Fruit fly (Drosophila melanogaster) whole organism, embryonic: Measurements from ENCODE around the gene SecCl.

Experiments used
- CG11093 ChIP-seq: fragments of 200-800 bp; sonication (Bioruptor generic); IDR thresholded peaks from 3 replicates; pipeline ENCODE4 v1.3.6; 2022; ENCODE audit warnings: missing biosample characterization, missing genetic modification characterization
- CG12391 ChIP-seq: fragments of 200-800 bp; sonication (Bioruptor generic); optimal IDR thresholded peaks from 3 replicates; lab custom pipeline; 2018; ENCODE audit warnings: missing biosample characterization, mild to moderate bottlenecking, missing genetic modification characterization, moderate library complexity
- CG13424 ChIP-seq: fragments of 200-800 bp; sonication (Bioruptor generic); optimal IDR thresholded peaks from 2 replicates; lab custom pipeline; 2019; ENCODE audit warnings: missing biosample characterization, mild to moderate bottlenecking, missing genetic modification characterization, moderate library complexity
- CG15479 ChIP-seq: fragments of 200-800 bp; sonication (Bioruptor generic); optimal IDR thresholded peaks from 3 replicates; lab custom pipeline; 2019; ENCODE audit warnings: missing biosample characterization, mild to moderate bottlenecking, missing genetic modification characterization, moderate library complexity
- CG18764 ChIP-seq: fragments of 200-800 bp; sonication (Bioruptor generic); optimal IDR thresholded peaks from 3 replicates; lab custom pipeline; 2016; ENCODE audit warnings: missing biosample characterization, missing genetic modification characterization
- CG3065 ChIP-seq: fragments of 200-800 bp; sonication (Bioruptor generic); optimal IDR thresholded peaks from 2 replicates; lab custom pipeline; 2016; ENCODE audit warnings: missing biosample characterization, missing genetic modification characterization
- CG31388 ChIP-seq: fragments of 200-800 bp; sonication (Bioruptor generic); optimal IDR thresholded peaks from 2 replicates; lab custom pipeline; 2016; ENCODE audit warnings: missing biosample characterization, missing genetic modification characterization
- CG3838 ChIP-seq: fragments of 200-800 bp; sonication (Bioruptor generic); optimal IDR thresholded peaks from 3 replicates; lab custom pipeline; 2016; ENCODE audit warnings: missing biosample characterization, missing genetic modification characterization
- CG4707 ChIP-seq: fragments of 200-800 bp; sonication (Bioruptor generic); optimal IDR thresholded peaks from 2 replicates; lab custom pipeline; 2018; ENCODE audit warnings: missing biosample characterization, mild to moderate bottlenecking, missing genetic modification characterization, moderate library complexity
- CG6175 ChIP-seq: fragments of 200-800 bp; sonication (Bioruptor generic); IDR thresholded peaks from 3 replicates; pipeline ENCODE4 v1.3.6; 2022; ENCODE audit warnings: missing biosample characterization, missing genetic modification characterization
- CG6683 ChIP-seq: fragments of 200-800 bp; sonication (Bioruptor generic); optimal IDR thresholded peaks from 2 replicates; lab custom pipeline; 2017; ENCODE audit warnings: missing biosample characterization, mild to moderate bottlenecking, missing genetic modification characterization, missing genetic modification reagents
- CG6791 ChIP-seq: fragments of 200-800 bp; sonication (Bioruptor generic); IDR thresholded peaks from 3 replicates; pipeline ENCODE4 v1.3.6; 2022; ENCODE audit warnings: missing biosample characterization, missing genetic modification characterization; ENCODE audit not compliant: partially characterized antibody
- Dip3 ChIP-seq: fragments of 200-800 bp; sonication (Bioruptor generic); optimal IDR thresholded peaks from 3 replicates; lab custom pipeline; 2016; ENCODE audit warnings: missing biosample characterization, missing genetic modification characterization
- Drgx ChIP-seq: fragments of 200-800 bp; sonication (Bioruptor generic); IDR thresholded peaks from 2 replicates; pipeline ENCODE4 v1.3.6; 2022; ENCODE audit warnings: missing biosample characterization, missing genetic modification characterization
- Elba2 ChIP-seq: fragments of 200-800 bp; sonication (Bioruptor generic); optimal IDR thresholded peaks from 3 replicates; lab custom pipeline; 2016; ENCODE audit warnings: missing biosample characterization, missing genetic modification characterization
- Fer3 ChIP-seq: fragments of 200-800 bp; sonication (Bioruptor generic); optimal IDR thresholded peaks from 2 replicates; lab custom pipeline; 2018; ENCODE audit warnings: missing biosample characterization, mild to moderate bottlenecking, missing genetic modification characterization, moderate library complexity
- GATAe ChIP-seq: fragments of 200-800 bp; sonication (Bioruptor generic); conservative IDR thresholded peaks from 2 replicates; pipeline ENCODE4 v1.3.6; 2022; ENCODE audit warnings: missing biosample characterization, missing genetic modification characterization
- HHEX ChIP-seq: fragments of 200-800 bp; sonication (Bioruptor generic); optimal IDR thresholded peaks from 3 replicates; lab custom pipeline; 2017; ENCODE audit warnings: missing biosample characterization, mild to moderate bottlenecking, missing genetic modification characterization, missing genetic modification reagents
- HmgD ChIP-seq: fragments of 200-800 bp; sonication (Bioruptor generic); optimal IDR thresholded peaks from 3 replicates; lab custom pipeline; 2016; ENCODE audit warnings: missing biosample characterization, missing genetic modification characterization
- PHDP ChIP-seq: fragments of 200-800 bp; sonication (Bioruptor generic); optimal IDR thresholded peaks from 3 replicates; lab custom pipeline; 2018; ENCODE audit warnings: missing biosample characterization, mild to moderate bottlenecking, missing genetic modification characterization, moderate library complexity
- Pdp1 ChIP-seq, 2 experiments: fragments of 200-800 bp; sonication (Bioruptor generic); optimal IDR thresholded peaks; 3 replicates each; lab custom pipeline; 2016; ENCODE audit warnings: missing biosample characterization in 2 of 2, missing genetic modification characterization in 2 of 2, mild to moderate bottlenecking in 1 of 2, moderate library complexity in 1 of 2
- Poxn ChIP-seq: fragments of 200-800 bp; sonication (Bioruptor generic); IDR thresholded peaks from 2 replicates; pipeline ENCODE4 v1.3.6; 2022; ENCODE audit warnings: missing biosample characterization, missing genetic modification characterization
- Sox102F ChIP-seq: fragments of 200-800 bp; sonication (Bioruptor generic); optimal IDR thresholded peaks from 2 replicates; lab custom pipeline; 2018; ENCODE audit warnings: missing biosample characterization, mild to moderate bottlenecking, missing genetic modification characterization, moderate library complexity
- Xrp1 ChIP-seq: fragments of 200-800 bp; sonication (Bioruptor generic); IDR thresholded peaks from 2 replicates; pipeline ENCODE4 v1.3.6; 2022; ENCODE audit warnings: missing biosample characterization, missing genetic modification characterization
- bcd ChIP-seq: fragments of 200-800 bp; sonication (Bioruptor generic); optimal IDR thresholded peaks from 2 replicates; lab custom pipeline; 2017; ENCODE audit warnings: missing biosample characterization, mild to moderate bottlenecking, missing genetic modification characterization
- bsh ChIP-seq, 2 experiments: fragments of 200-800 bp; sonication (Bioruptor generic); optimal IDR thresholded peaks; 2 replicates each; lab custom pipeline; 2017 to 2018; ENCODE audit warnings: mild to moderate bottlenecking in 2 of 2, missing biosample characterization in 2 of 2, missing genetic modification characterization in 2 of 2, moderate library complexity in 1 of 2
- chinmo ChIP-seq: fragments of 200-800 bp; sonication (Bioruptor generic); IDR thresholded peaks from 4 replicates; pipeline ENCODE4 v1.3.6; 2022; ENCODE audit warnings: missing biosample characterization, missing genetic modification characterization; ENCODE audit not compliant: partially characterized antibody
- corto ChIP-seq: fragments of 200-800 bp; sonication (Bioruptor generic); optimal IDR thresholded peaks from 2 replicates; lab custom pipeline; 2016; ENCODE audit warnings: missing biosample characterization, mild to moderate bottlenecking, missing genetic modification characterization, moderate library complexity
- crc ChIP-seq: fragments of 200-800 bp; sonication (Bioruptor generic); optimal IDR thresholded peaks from 2 replicates; lab custom pipeline; 2016; ENCODE audit warnings: missing biosample characterization, missing genetic modification characterization
- disco-r ChIP-seq: fragments of 200-800 bp; sonication (Bioruptor generic); optimal IDR thresholded peaks from 2 replicates; lab custom pipeline; 2016; ENCODE audit warnings: missing biosample characterization, missing genetic modification characterization
- dpn ChIP-seq, 2 experiments: fragments of 200-800 bp; sonication (Bioruptor generic); optimal IDR thresholded peaks; 3 replicates each; lab custom pipeline; 2016; ENCODE audit warnings: missing biosample characterization in 2 of 2, missing genetic modification characterization in 2 of 2
- dysf ChIP-seq: fragments of 200-800 bp; sonication (Bioruptor generic); IDR thresholded peaks from 3 replicates; pipeline ENCODE4 v1.3.6; 2022; ENCODE audit warnings: missing biosample characterization, missing genetic modification characterization
- esg ChIP-seq: fragments of 200-800 bp; sonication (Bioruptor generic); conservative IDR thresholded peaks from 2 replicates; pipeline ENCODE4 v1.3.6; 2022; ENCODE audit warnings: missing biosample characterization, missing genetic modification characterization
- jigr1 ChIP-seq: fragments of 200-800 bp; sonication (Bioruptor generic); IDR thresholded peaks from 3 replicates; pipeline ENCODE4 v1.3.6; 2022; ENCODE audit warnings: missing biosample characterization, missing genetic modification characterization
- lbe ChIP-seq: fragments of 200-800 bp; sonication (Bioruptor generic); optimal IDR thresholded peaks from 2 replicates; lab custom pipeline; 2016; ENCODE audit warnings: missing biosample characterization, mild to moderate bottlenecking, missing genetic modification characterization
- nerfin-2 ChIP-seq: fragments of 200-800 bp; sonication (Bioruptor generic); IDR thresholded peaks from 2 replicates; pipeline ENCODE4 v1.3.6; 2022; ENCODE audit warnings: missing biosample characterization, missing genetic modification characterization; ENCODE audit not compliant: partially characterized antibody
- run ChIP-seq: fragments of 200-800 bp; sonication (Bioruptor generic); optimal IDR thresholded peaks from 3 replicates; lab custom pipeline; 2018; ENCODE audit warnings: missing biosample characterization, mild to moderate bottlenecking, missing genetic modification characterization
- scrt ChIP-seq: fragments of 200-800 bp; sonication (Bioruptor generic); optimal IDR thresholded peaks from 2 replicates; lab custom pipeline; 2018; ENCODE audit warnings: missing biosample characterization, mild to moderate bottlenecking, missing genetic modification characterization, moderate library complexity
- sens ChIP-seq: fragments of 200-800 bp; sonication (Bioruptor generic); peaks from one replicate; lab custom pipeline; 2016; ENCODE audit warnings: missing biosample characterization, missing genetic modification characterization
- sima ChIP-seq: fragments of 200-800 bp; sonication (Bioruptor generic); optimal IDR thresholded peaks from 2 replicates; lab custom pipeline; 2016; ENCODE audit warnings: missing biosample characterization, missing genetic modification characterization
- slbo ChIP-seq: fragments of 200-800 bp; sonication (Bioruptor generic); IDR thresholded peaks from 2 replicates; pipeline ENCODE4 v1.3.6; 2022; ENCODE audit warnings: missing biosample characterization, missing genetic modification characterization
- sqz ChIP-seq: fragments of 200-800 bp; sonication (Bioruptor generic); optimal IDR thresholded peaks from 3 replicates; lab custom pipeline; 2018; ENCODE audit warnings: missing biosample characterization, mild to moderate bottlenecking, missing genetic modification characterization
- tio ChIP-seq: fragments of 200-800 bp; sonication (Bioruptor generic); optimal IDR thresholded peaks from 2 replicates; lab custom pipeline; 2017; ENCODE audit warnings: missing biosample characterization, missing genetic modification characterization, inconsistent platforms
- trh ChIP-seq: fragments of 200-800 bp; sonication (Bioruptor generic); optimal IDR thresholded peaks from 2 replicates; lab custom pipeline; 2016; ENCODE audit warnings: missing biosample characterization, missing genetic modification characterization
- ttk ChIP-seq: fragments of 200-800 bp; sonication (Bioruptor generic); IDR thresholded peaks from 2 replicates; pipeline ENCODE4 v2.1.2; 2022; ENCODE audit warnings: missing biosample characterization, missing genetic modification characterization
- zfh1 ChIP-seq: fragments of 200-800 bp; sonication (Bioruptor generic); IDR thresholded peaks from 3 replicates; pipeline ENCODE4 v1.3.6; 2022; ENCODE audit warnings: missing biosample characterization, missing genetic modification characterization

The SecCl gene

DNA sequence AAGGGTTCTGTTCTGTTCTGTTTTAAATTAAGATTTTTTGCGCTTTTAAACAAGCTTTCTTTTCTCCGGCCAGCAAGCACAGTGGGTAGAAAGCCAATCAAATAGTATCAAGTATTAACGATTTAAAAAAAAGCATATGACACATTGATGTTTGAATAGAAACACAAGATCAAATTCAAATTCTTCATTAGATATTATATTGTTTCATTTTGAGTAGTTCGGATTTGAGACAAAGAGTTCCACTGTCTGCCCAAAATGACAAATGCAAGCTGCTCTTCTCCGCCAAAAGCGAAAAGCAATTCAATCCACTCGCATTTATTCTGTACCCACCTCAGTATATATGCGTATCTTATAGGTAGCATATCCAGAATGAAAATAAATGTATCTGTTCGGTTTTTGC lies 32.3 kb downstream of the SecCl start:
- no peak for TF ChIP-seq HmgD (GFP tag; lab: Kevin White, UChicago)
- TF ChIP-seq zfh1 (GFP tag; lab: Robert Waterston, UW), result 0 out of 3 replicates have a peak, but pooled peaks have one; percentile 41
- TF ChIP-seq sens (GFP tag; lab: Kevin White, UChicago), result peak; percentile 79
- TF ChIP-seq lbe (GFP tag; lab: Kevin White, UChicago), result peak; percentile 77
- peak; percentile 21; the same call in 1 of the 2 replicates for TF ChIP-seq slbo (GFP tag; lab: Robert Waterston, UW)
- TF ChIP-seq Drgx (GFP tag; lab: Robert Waterston, UW), result peak; percentile 60
- peak; percentile 3 for TF ChIP-seq Sox102F
- no peak for TF ChIP-seq GATAe
- TF ChIP-seq dysf, result no peak
- TF ChIP-seq CG15479, result no peak
- TF ChIP-seq CG6175, result no peak
- TF ChIP-seq corto (GFP tag; lab: Kevin White, UChicago), result peak; percentile 53

dm6 chr3L:17504538-17504937 lies 34.6 kb downstream of the SecCl start:
- TF ChIP-seq bcd (GFP tag; lab: Kevin White, UChicago) (no peak), bsh (GFP tag; optimal IDR thresholded peaks at IDR 0.05; lab: Kevin White, UChicago) (peak in 1 of 2 experiments; percentile 44), Drgx (GFP tag; lab: Robert Waterston, UW) (peak; percentile 41; the same call in 1 of the 2 replicates)
- TF ChIP-seq, all 482 proteins: peak for 2

DNA sequence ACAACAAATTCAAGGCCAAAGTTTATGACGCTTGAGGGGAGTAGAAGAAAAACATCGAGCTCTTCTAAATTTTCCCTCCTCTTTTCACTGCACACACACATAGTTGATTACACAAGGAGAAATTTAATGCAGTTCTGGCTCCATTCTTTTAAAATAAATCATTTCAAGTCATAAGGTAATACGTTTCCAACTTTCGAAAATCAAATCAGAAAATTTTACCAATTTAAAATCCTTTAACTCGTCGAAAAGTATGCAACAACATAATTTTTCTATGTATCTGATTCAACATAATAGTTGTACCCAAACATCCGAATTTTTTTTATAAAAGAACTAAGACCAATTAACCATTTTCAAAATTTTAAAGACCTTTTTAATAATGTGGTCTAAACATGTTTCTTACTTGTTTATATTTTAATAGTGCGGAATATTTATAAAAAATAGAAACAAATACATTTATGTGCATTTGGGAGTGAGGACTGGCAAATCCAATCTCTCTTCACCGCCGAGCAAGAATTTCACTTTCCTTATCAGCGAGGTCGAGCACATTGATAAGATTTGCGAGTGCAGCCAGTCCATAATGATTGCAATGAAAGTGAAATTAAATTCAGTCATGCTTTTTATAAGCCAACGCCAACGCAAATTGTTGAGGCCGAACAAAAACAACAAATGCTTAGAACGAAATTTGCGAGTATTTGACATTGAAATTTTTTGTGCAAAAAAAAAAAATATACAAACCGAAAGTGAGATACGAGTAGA lies 36.3 kb downstream of the SecCl start:
- TF ChIP-seq CG13424 (tag; lab: Kevin White, UChicago) (no peak), HHEX (GFP tag; lab: Kevin White, UChicago) (no peak), PHDP (tag; lab: Kevin White, UChicago) (peak; percentile 37), Fer3 (no peak), corto (GFP tag; lab: Kevin White, UChicago) (peak; percentile 42), tio (GFP tag; lab: Kevin White, UChicago) (peak; percentile 23), trh (GFP tag; lab: Kevin White, UChicago) (no peak), chinmo (0 out of 4 replicates have a peak, but pooled peaks have one; percentile 21), CG18764 (GFP tag; lab: Kevin White, UChicago) (no peak), CG11093 (GFP tag; lab: Robert Waterston, UW) (no peak), CG3838 (GFP tag; lab: Kevin White, UChicago) (no peak), CG6791 (GFP tag; lab: Robert Waterston, UW) (no peak), Poxn (GFP tag; lab: Robert Waterston, UW) (no peak), CG6683 (GFP tag; lab: Kevin White, UChicago) (no peak), CG3065 (no peak), CG31388 (GFP tag; lab: Kevin White, UChicago) (no peak), sqz (GFP tag; lab: Kevin White, UChicago) (no peak), Pdp1 (GFP tag; optimal IDR thresholded peaks at IDR 0.05; lab: Kevin White, UChicago) (no peak), nerfin-2 (GFP tag; lab: Robert Waterston, UW) (no peak), Sox102F (peak; percentile 33), disco-r (GFP tag; lab: Kevin White, UChicago) (no peak), CG4707 (no peak), ttk (GFP tag; lab: Robert Waterston, UW) (no peak), scrt (GFP tag; lab: Kevin White, UChicago) (no peak), jigr1 (GFP tag; lab: Robert Waterston, UW) (no peak), run (tag; lab: Kevin White, UChicago) (no peak), Xrp1 (GFP tag; lab: Robert Waterston, UW) (peak; percentile 17; the same call in 1 of the 2 replicates), CG12391 (peak; percentile 23), sima (GFP tag; lab: Kevin White, UChicago) (no peak), Dip3 (GFP tag; lab: Kevin White, UChicago) (no peak), esg (GFP tag; lab: Robert Waterston, UW) (no peak), crc (GFP tag; lab: Kevin White, UChicago) (no peak), dpn (GFP tag; optimal IDR thresholded peaks at IDR 0.05; lab: Kevin White, UChicago) (no peak), Elba2 (GFP tag; lab: Kevin White, UChicago) (no peak)
